Fruit fly (Drosophila melanogaster): ENCODE results near the gene CG18599.

Gene CG18599

dm6 chr3R:18242089-18242955 lies 25.3 kb upstream of the CG18599 start, which contains the start of the genes CG7156 and 14-3-3epsilon (continued):
- TF ChIP-seq CG1024 (GFP tag; IDR thresholded peaks at IDR 0.05) (no peak), vvl (GFP tag; IDR thresholded peaks at IDR 0.05) (peak; percentile 81), CG11085 (GFP tag; IDR thresholded peaks at IDR 0.05) (no peak)

dm6 chr3R:18243000-18243399 lies 24.6 kb upstream of the CG18599 start:
- no peak for TF ChIP-seq Kr (GFP tag; optimal IDR thresholded peaks at IDR 0.05)
- no peak for TF ChIP-seq H2.0 (GFP tag; IDR thresholded peaks at IDR 0.05)
- TF ChIP-seq CG11560 (tag; IDR thresholded peaks at IDR 0.05) = no peak
- peak; percentile 97 for TF ChIP-seq CG17385 (GFP tag; optimal IDR thresholded peaks at IDR 0.05)
- TF ChIP-seq ranshi (GFP tag; IDR thresholded peaks at IDR 0.05) = no peak
- no peak for TF ChIP-seq CG2199 (GFP tag; IDR thresholded peaks at IDR 0.05)
- no peak for TF ChIP-seq stwl (tag; optimal IDR thresholded peaks at IDR 0.05)
- no peak for TF ChIP-seq CoRest (tag; optimal IDR thresholded peaks at IDR 0.05)
- TF ChIP-seq psq (GFP tag; optimal IDR thresholded peaks at IDR 0.05) = peak; percentile 35
- peak; percentile 37 for TF ChIP-seq sens (GFP tag)
- no peak for TF ChIP-seq sr (GFP tag; IDR thresholded peaks at IDR 0.05)
- TF ChIP-seq Dek (tag; optimal IDR thresholded peaks at IDR 0.05) = no peak
- TF ChIP-seq CG17612 (GFP tag; IDR thresholded peaks at IDR 0.05) = no peak
- TF ChIP-seq dm (GFP tag; optimal IDR thresholded peaks at IDR 0.05) = no peak
- no peak for TF ChIP-seq CG1602 (GFP tag; optimal IDR thresholded peaks at IDR 0.05)
- TF ChIP-seq Lhr (GFP tag; optimal IDR thresholded peaks at IDR 0.05) = no peak
- no peak for TF ChIP-seq CG33557 (GFP tag; optimal IDR thresholded peaks at IDR 0.05)
- peak; percentile 48 for TF ChIP-seq sqz (GFP tag; optimal IDR thresholded peaks at IDR 0.05)
- no peak for TF ChIP-seq CG7372 (GFP tag; IDR thresholded peaks at IDR 0.05)
- TF ChIP-seq CG9932 (GFP tag; IDR thresholded peaks at IDR 0.05) = no peak
- TF ChIP-seq CG10321 (GFP tag; IDR thresholded peaks at IDR 0.05) = peak; percentile 22; the same call in 1 of the 2 replicates
- TF ChIP-seq CG18262 (tag; optimal IDR thresholded peaks at IDR 0.05) = no peak
- no peak for TF ChIP-seq Hr3 (GFP tag; optimal IDR thresholded peaks at IDR 0.05)
- TF ChIP-seq pzg (GFP tag; optimal IDR thresholded peaks at IDR 0.05) = no peak
- no peak for TF ChIP-seq CG12769 (tag; optimal IDR thresholded peaks at IDR 0.05)
- no peak for TF ChIP-seq sd (tag; optimal IDR thresholded peaks at IDR 0.05)
- TF ChIP-seq CG14965 (GFP tag; optimal IDR thresholded peaks at IDR 0.05; ENCODE audit: borderline replicate concordance) = no peak
- TF ChIP-seq Hey (tag; optimal IDR thresholded peaks at IDR 0.05) = no peak
- no peak for TF ChIP-seq TFAM (GFP tag; optimal IDR thresholded peaks at IDR 0.05)
- no peak for TF ChIP-seq Optix (GFP tag; IDR thresholded peaks at IDR 0.05)
- no peak for TF ChIP-seq CG13894 (tag; optimal IDR thresholded peaks at IDR 0.05)
- TF ChIP-seq CG12236 (GFP tag; optimal IDR thresholded peaks at IDR 0.05) = no peak
- TF ChIP-seq CG11085 (GFP tag; IDR thresholded peaks at IDR 0.05) = no peak
- no peak for TF ChIP-seq zfh2 (GFP tag; optimal IDR thresholded peaks at IDR 0.05)
- no peak for TF ChIP-seq nerfin-1 (tag; optimal IDR thresholded peaks at IDR 0.05)
- no peak for TF ChIP-seq Vsx1 (GFP tag; optimal IDR thresholded peaks at IDR 0.05)
- no peak for TF ChIP-seq nmo (GFP tag; optimal IDR thresholded peaks at IDR 0.05)
- no peak for TF ChIP-seq CG4707 (GFP tag; optimal IDR thresholded peaks at IDR 0.05)
- no peak for TF ChIP-seq Atf-2 (GFP tag; optimal IDR thresholded peaks at IDR 0.05)
- TF ChIP-seq pfk (GFP tag; optimal IDR thresholded peaks at IDR 0.05) = no peak
- no peak for TF ChIP-seq trh (GFP tag; optimal IDR thresholded peaks at IDR 0.05)
- TF ChIP-seq CG1233 (GFP tag; optimal IDR thresholded peaks at IDR 0.05) = no peak
- TF ChIP-seq CG17829 (tag; optimal IDR thresholded peaks at IDR 0.05) = no peak
- TF ChIP-seq CG7357 (GFP tag; IDR thresholded peaks at IDR 0.05) = no peak
- TF ChIP-seq CG17568 (GFP tag; optimal IDR thresholded peaks at IDR 0.05) = no peak
- TF ChIP-seq CG8089 (GFP tag; optimal IDR thresholded peaks at IDR 0.05) = no peak

All from whole organism, embryonic.